Fruit fly (Drosophila melanogaster): ENCODE measurements around the gene CG32452.

CG32452 gene

DNA sequence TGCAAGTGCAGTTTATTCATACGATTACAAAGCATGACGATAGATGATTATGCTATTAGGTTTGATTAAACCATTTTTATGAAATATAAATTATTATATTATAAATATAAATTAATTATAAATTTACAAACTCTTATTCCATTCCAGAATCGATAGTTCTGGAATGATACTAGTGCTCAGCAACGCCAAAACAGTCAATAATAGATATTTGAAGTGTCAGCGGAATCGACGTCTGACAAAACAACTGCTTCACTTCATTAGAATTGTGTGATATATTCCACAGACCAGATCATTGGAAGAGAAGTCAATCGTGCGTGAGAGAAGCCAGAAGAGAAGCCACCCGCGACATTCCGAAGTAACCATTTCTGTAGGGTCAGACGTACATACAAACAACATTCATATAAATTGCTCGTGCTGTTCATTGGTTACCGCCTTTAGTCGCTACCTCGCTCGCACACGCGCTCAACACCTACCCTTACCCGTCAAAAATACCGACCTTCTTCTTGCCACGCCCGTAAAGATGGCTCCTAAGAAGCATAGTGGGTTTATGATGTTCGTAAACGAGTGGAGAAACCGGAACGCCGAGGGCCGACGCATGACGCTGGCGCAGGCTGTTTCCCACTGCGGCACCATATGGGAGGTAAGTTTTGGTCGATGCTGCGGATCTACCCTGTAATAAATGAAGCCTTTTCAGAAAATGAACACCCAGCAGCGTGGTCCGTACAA lies 6.7 kb downstream of the CG32452 start:
- TF ChIP-seq pan (optimal IDR thresholded peaks at IDR 0.05) (no peak), Hr83 (GFP tag; optimal IDR thresholded peaks at IDR 0.05; ENCODE audit: poor library complexity, severe bottlenecking) (no peak), Rel (GFP tag; optimal IDR thresholded peaks at IDR 0.05) (no peak), Rel (tag; optimal IDR thresholded peaks at IDR 0.05) (no peak), dl (GFP tag; optimal IDR thresholded peaks at IDR 0.05; ENCODE audit: insufficient read depth in 1 of 2, partially characterized antibody in 2 of 2) (no peak), OdsH (GFP tag; optimal IDR thresholded peaks at IDR 0.05) (no peak), Dfd (GFP tag; optimal IDR thresholded peaks at IDR 0.05) (no peak), usp (GFP tag; optimal IDR thresholded peaks at IDR 0.05) (no peak), jim (GFP tag; optimal IDR thresholded peaks at IDR 0.05) (no peak), rgr (GFP tag; optimal IDR thresholded peaks at IDR 0.05) (no peak), fru (GFP tag; optimal IDR thresholded peaks at IDR 0.05) (no peak), Myc (optimal IDR thresholded peaks at IDR 0.05) (no peak), HLH106 (tag; optimal IDR thresholded peaks at IDR 0.05) (no peak), Dif (GFP tag; optimal IDR thresholded peaks at IDR 0.05; ENCODE audit: partially characterized antibody) (no peak), dmrt93B (GFP tag; optimal IDR thresholded peaks at IDR 0.05) (no peak), brk (GFP tag; optimal IDR thresholded peaks at IDR 0.05) (no peak), Hr78 (GFP tag; optimal IDR thresholded peaks at IDR 0.05) (no peak), sage (GFP tag; optimal IDR thresholded peaks at IDR 0.05) (no peak), Mio (GFP tag; optimal IDR thresholded peaks at IDR 0.05) (no peak), ey (GFP tag; optimal IDR thresholded peaks at IDR 0.05) (no peak)

DNA sequence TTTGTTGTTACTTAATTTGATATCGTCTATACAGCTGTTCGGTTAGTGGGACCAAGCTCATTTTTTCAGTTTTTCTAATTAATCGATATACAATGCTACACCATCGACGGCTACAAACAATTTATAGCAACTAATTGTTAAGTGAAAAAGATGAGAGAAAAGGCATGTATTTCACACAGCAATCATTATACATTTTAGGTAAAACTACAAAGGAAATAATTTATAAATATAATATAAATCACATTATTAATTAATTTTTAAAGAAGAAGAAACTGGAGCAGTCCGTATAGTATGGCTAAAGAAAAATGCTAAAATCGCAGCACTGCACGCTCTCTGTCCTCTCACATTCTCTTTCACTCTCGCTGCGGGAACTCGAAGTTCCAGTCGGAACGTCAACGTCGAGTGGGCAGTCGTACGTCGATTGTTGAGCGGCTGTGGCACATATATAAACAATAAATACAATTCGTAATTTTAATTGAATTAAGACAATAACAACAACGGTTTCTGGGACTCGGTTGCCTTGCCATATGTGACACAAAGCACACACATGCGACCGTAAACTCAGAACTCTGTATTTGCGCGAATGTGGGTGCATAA lies 10.3 kb downstream of the CG32452 start, which contains the start of the genes CG14450 and CG11367:
TSS of gene CG14450 (minus strand) at position 51 of the 597 bp plus-strand sequence.
TSS of gene CG11367 (plus strand) at position 373 of the 597 bp plus-strand sequence.
- no peak for TF ChIP-seq Dfd (GFP tag; optimal IDR thresholded peaks at IDR 0.05)
- TF ChIP-seq Abd-B (GFP tag; optimal IDR thresholded peaks at IDR 0.05), result no peak
- TF ChIP-seq psq (GFP tag; optimal IDR thresholded peaks at IDR 0.05), result no peak
- peak; percentile 79 for TF ChIP-seq Vsx2 (GFP tag; optimal IDR thresholded peaks at IDR 0.05; ENCODE audit: partially characterized antibody)
- no peak for TF ChIP-seq Sp1 (GFP tag; optimal IDR thresholded peaks at IDR 0.05)
- TF ChIP-seq sage (GFP tag; optimal IDR thresholded peaks at IDR 0.05), result peak; percentile 35
- peak; percentile 52 for TF ChIP-seq h (GFP tag; optimal IDR thresholded peaks at IDR 0.05)
- no peak for TF ChIP-seq foxo (GFP tag; optimal IDR thresholded peaks at IDR 0.05)
- TF ChIP-seq Myc (optimal IDR thresholded peaks at IDR 0.05), result peak; percentile 95
- no peak for TF ChIP-seq usp (GFP tag; optimal IDR thresholded peaks at IDR 0.05)
- TF ChIP-seq Mio (GFP tag; optimal IDR thresholded peaks at IDR 0.05), result no peak
- TF ChIP-seq GATAd (GFP tag; optimal IDR thresholded peaks at IDR 0.05), result no peak
- TF ChIP-seq Rel (GFP tag; optimal IDR thresholded peaks at IDR 0.05), result no peak
- peak; percentile 33 for TF ChIP-seq Rel (tag; optimal IDR thresholded peaks at IDR 0.05)
- no peak for TF ChIP-seq dmrt93B (GFP tag; optimal IDR thresholded peaks at IDR 0.05)
- TF ChIP-seq jim (GFP tag; optimal IDR thresholded peaks at IDR 0.05), result no peak
- peak; percentile 30 for TF ChIP-seq HLH106 (tag; optimal IDR thresholded peaks at IDR 0.05)
- TF ChIP-seq brk (GFP tag; optimal IDR thresholded peaks at IDR 0.05), result no peak
- TF ChIP-seq dl (GFP tag; optimal IDR thresholded peaks at IDR 0.05; ENCODE audit: insufficient read depth in 1 of 2, partially characterized antibody in 2 of 2), result peak; percentile 2 to 55
- TF ChIP-seq Hr83 (GFP tag; optimal IDR thresholded peaks at IDR 0.05; ENCODE audit: poor library complexity, severe bottlenecking), result peak; percentile 33
- peak; percentile 10 for TF ChIP-seq CG9705 (GFP tag; optimal IDR thresholded peaks at IDR 0.05)
- peak; percentile 64 for TF ChIP-seq woc (GFP tag; optimal IDR thresholded peaks at IDR 0.05)
- peak; percentile 74 for TF ChIP-seq Dif (GFP tag; optimal IDR thresholded peaks at IDR 0.05; ENCODE audit: partially characterized antibody)
- no peak for TF ChIP-seq sv (GFP tag; optimal IDR thresholded peaks at IDR 0.05)
- TF ChIP-seq Hnf4 (GFP tag; optimal IDR thresholded peaks at IDR 0.05), result no peak
- TF ChIP-seq CrebA (GFP tag; optimal IDR thresholded peaks at IDR 0.05; ENCODE audit: borderline replicate concordance), result no peak
- no peak for TF ChIP-seq OdsH (GFP tag; optimal IDR thresholded peaks at IDR 0.05)
- no peak for TF ChIP-seq dsf (GFP tag; optimal IDR thresholded peaks at IDR 0.05; ENCODE audit: borderline replicate concordance)
- no peak for TF ChIP-seq ey (GFP tag; optimal IDR thresholded peaks at IDR 0.05)

DNA sequence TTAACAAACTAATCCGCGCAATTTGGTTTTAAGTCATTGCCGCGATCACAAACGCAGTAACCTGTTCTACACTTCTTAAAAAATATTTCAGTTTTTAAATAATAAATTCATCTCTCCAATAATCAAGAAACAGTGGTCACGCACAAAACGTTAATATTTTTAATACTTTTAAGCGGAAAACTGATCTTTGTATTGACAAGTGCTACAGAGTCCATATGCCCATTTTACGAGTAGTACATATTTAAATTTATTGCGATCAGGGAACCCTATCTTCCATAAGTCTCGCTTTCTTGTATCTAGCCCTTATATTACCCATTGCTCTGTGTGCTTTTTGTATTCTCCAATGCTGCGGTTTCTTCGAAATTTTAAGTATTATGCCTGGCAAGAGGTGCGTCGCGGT lies 11.9 kb downstream of the CG32452 start, which contains the start of gene CG32454:
TSS of gene CG32454 (plus strand) at position 301 of the 400 bp plus-strand sequence.
- no peak for TF ChIP-seq woc (GFP tag; optimal IDR thresholded peaks at IDR 0.05)
- no peak for TF ChIP-seq CrebA (GFP tag; optimal IDR thresholded peaks at IDR 0.05; ENCODE audit: borderline replicate concordance)
- no peak for TF ChIP-seq Myc (optimal IDR thresholded peaks at IDR 0.05)
- no peak for TF ChIP-seq Abd-B (GFP tag; optimal IDR thresholded peaks at IDR 0.05)
- no peak for TF ChIP-seq Jra (GFP tag; optimal IDR thresholded peaks at IDR 0.05)
- no peak for TF ChIP-seq dmrt93B (GFP tag; optimal IDR thresholded peaks at IDR 0.05)
- no peak for TF ChIP-seq Dfd (GFP tag; optimal IDR thresholded peaks at IDR 0.05)
- no peak for TF ChIP-seq psq (GFP tag; optimal IDR thresholded peaks at IDR 0.05)
- no peak for TF ChIP-seq lola (GFP tag; optimal IDR thresholded peaks at IDR 0.05)
- no peak for TF ChIP-seq Rel (GFP tag; optimal IDR thresholded peaks at IDR 0.05)
- TF ChIP-seq Rel (tag; optimal IDR thresholded peaks at IDR 0.05), result no peak
- TF ChIP-seq Vsx2 (GFP tag; optimal IDR thresholded peaks at IDR 0.05; ENCODE audit: partially characterized antibody), result no peak
- TF ChIP-seq sage (GFP tag; optimal IDR thresholded peaks at IDR 0.05), result no peak
- TF ChIP-seq usp (GFP tag; optimal IDR thresholded peaks at IDR 0.05), result no peak

All from whole organism, wandering third instar larva.